Worm (Caenorhabditis elegans) whole organism, mixed stage, embryonic: ENCODE measurements around the gene C31B8.7.

Experiments used
- lin-13 ChIP-seq: fragments of 150-350 bp; optimal IDR thresholded peaks from 2 replicates; lab custom pipeline; 2014; ENCODE audit warnings: missing biosample characterization, missing genetic modification characterization
- pha-4 ChIP-seq: fragments of 150-350 bp; optimal IDR thresholded peaks from 2 replicates; lab custom pipeline; 2018; ENCODE audit warnings: missing biosample characterization, missing genetic modification reagents, missing genetic modification characterization

DNA sequence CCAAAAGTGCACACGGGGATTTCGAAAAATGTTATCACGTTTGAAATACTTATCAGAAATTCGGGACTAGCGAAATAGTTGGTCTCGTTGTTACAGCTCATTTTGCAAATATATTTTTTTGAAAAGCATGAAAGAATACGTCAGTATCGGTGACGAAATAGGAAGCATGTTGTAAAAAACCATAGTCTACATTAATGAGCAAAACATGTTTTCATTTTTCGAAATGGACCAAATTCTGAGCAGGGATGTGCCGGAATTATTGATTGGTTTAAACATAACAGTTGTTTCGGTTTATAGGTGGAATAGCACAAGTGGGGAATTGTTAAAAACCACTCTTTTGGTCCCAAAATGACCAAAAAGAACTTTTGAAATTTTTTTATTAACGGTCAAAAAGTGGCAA, 30.9 kb upstream of the C31B8.7 start, which contains the start of gene srh-247:
- TF ChIP-seq pha-4 (tag; lab: Kevin White, UChicago) = no peak
- no peak for TF ChIP-seq lin-13 (tag; lab: Kevin White, UChicago)
